Fruit fly (Drosophila melanogaster): ENCODE data around the gene jp.

jp gene

DNA sequence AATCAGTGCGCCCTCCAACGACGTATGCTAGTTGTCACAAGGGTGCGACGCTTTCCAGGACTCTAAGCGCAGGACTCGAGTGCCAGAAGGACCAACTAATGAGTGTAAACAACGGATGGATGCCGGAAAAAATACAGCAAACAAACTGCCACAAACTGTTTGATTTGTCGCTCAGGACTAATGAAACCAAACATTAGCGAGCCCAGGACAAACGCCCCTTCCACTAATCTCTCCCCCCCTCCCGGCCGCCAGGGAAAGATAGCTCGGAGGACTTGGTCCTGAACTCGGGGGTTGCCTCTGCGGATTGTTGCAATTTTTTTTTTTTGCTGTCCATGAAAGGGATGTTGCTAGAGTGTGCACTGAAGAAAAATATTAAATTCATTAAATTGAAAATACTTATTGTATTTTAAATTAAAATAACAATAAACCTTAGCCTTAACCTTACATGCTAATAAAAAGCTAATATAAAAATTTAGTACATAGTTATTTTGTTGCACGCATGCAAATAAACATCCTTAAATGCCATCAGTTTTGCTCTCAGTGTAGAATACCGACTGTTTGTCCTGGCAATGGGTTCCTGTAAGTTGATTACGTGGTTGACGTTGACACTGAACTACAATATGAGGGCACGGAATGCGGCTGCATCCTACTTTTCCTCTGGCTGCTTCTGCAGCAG, 28.2 kb upstream of the jp start (continued):
- no peak for TF ChIP-seq HmgD (GFP tag; optimal IDR thresholded peaks at IDR 0.05)
- no peak for TF ChIP-seq D19B (GFP tag; optimal IDR thresholded peaks at IDR 0.05)
- TF ChIP-seq peb (GFP tag; IDR thresholded peaks at IDR 0.05): peak; percentile 25; the same call in 1 of the 2 replicates
- TF ChIP-seq Myb (GFP tag; optimal IDR thresholded peaks at IDR 0.05): no peak
- TF ChIP-seq Dfd (GFP tag; optimal IDR thresholded peaks at IDR 0.05): no peak
- no peak for TF ChIP-seq exex (tag; optimal IDR thresholded peaks at IDR 0.05)
- TF ChIP-seq sqz (GFP tag; optimal IDR thresholded peaks at IDR 0.05): peak; percentile 91
- peak; percentile 67 for TF ChIP-seq gcm (GFP tag; optimal IDR thresholded peaks at IDR 0.05)
- no peak for TF ChIP-seq eyg (GFP tag; optimal IDR thresholded peaks at IDR 0.05)
- TF ChIP-seq Meics (GFP tag; optimal IDR thresholded peaks at IDR 0.05): no peak
- 0 out of 2 replicates have a peak, but pooled peaks have one; percentile 15 for TF ChIP-seq CG1024 (GFP tag; IDR thresholded peaks at IDR 0.05)
- no peak for TF ChIP-seq CG10366 (GFP tag; IDR thresholded peaks at IDR 0.05)
- TF ChIP-seq CG32532 (GFP tag; IDR thresholded peaks at IDR 0.05): no peak
- no peak for TF ChIP-seq CG11560 (tag; IDR thresholded peaks at IDR 0.05)
- no peak for TF ChIP-seq sr (GFP tag; IDR thresholded peaks at IDR 0.05)
- TF ChIP-seq Ets65A (GFP tag): no peak
- TF ChIP-seq emc (GFP tag; optimal IDR thresholded peaks at IDR 0.05): no peak
- peak; percentile 6 for TF ChIP-seq Nf-YB (GFP tag; optimal IDR thresholded peaks at IDR 0.05)
- TF ChIP-seq crol (GFP tag; IDR thresholded peaks at IDR 0.05): peak; percentile 83
- TF ChIP-seq crp (GFP tag; optimal IDR thresholded peaks at IDR 0.05): no peak
- TF ChIP-seq ranshi (GFP tag; IDR thresholded peaks at IDR 0.05): no peak; the same call in 1 of the 2 replicates
- no peak for TF ChIP-seq zfh2 (GFP tag; optimal IDR thresholded peaks at IDR 0.05)
- TF ChIP-seq lbe (GFP tag; optimal IDR thresholded peaks at IDR 0.05): no peak
- TF ChIP-seq trh (GFP tag; optimal IDR thresholded peaks at IDR 0.05): no peak
- TF ChIP-seq her (GFP tag; optimal IDR thresholded peaks at IDR 0.05): no peak
- TF ChIP-seq CG4707 (GFP tag; optimal IDR thresholded peaks at IDR 0.05): no peak
- TF ChIP-seq CG18599 (GFP tag; optimal IDR thresholded peaks at IDR 0.05): peak; percentile 29
- TF ChIP-seq knrl (GFP tag; IDR thresholded peaks at IDR 0.05; ENCODE audit: partially characterized antibody): no peak
- no peak for TF ChIP-seq CG17612 (GFP tag; IDR thresholded peaks at IDR 0.05)
- TF ChIP-seq fd96Cb (tag; optimal IDR thresholded peaks at IDR 0.05): peak; percentile 52
- TF ChIP-seq Ravus (GFP tag; IDR thresholded peaks at IDR 0.05): no peak
- TF ChIP-seq Six4 (GFP tag; optimal IDR thresholded peaks at IDR 0.05): peak; percentile 33
- no peak for TF ChIP-seq corto (GFP tag; optimal IDR thresholded peaks at IDR 0.05)
- TF ChIP-seq CG12155 (GFP tag; optimal IDR thresholded peaks at IDR 0.05): no peak
- no peak for TF ChIP-seq sna (GFP tag; IDR thresholded peaks at IDR 0.05; ENCODE audit: partially characterized antibody)
- TF ChIP-seq Spps (tag; optimal IDR thresholded peaks at IDR 0.05): peak; percentile 56
- TF ChIP-seq Usf (GFP tag; optimal IDR thresholded peaks at IDR 0.05): no peak
- TF ChIP-seq ap (GFP tag; IDR thresholded peaks at IDR 0.05): peak; percentile 45
- no peak for TF ChIP-seq Bgb (GFP tag; IDR thresholded peaks at IDR 0.05; ENCODE audit: partially characterized antibody)
- no peak for TF ChIP-seq Fer1 (GFP tag; optimal IDR thresholded peaks at IDR 0.05)
- no peak for TF ChIP-seq CG10462 (GFP tag; optimal IDR thresholded peaks at IDR 0.05)
- no peak for TF ChIP-seq Gug (GFP tag; IDR thresholded peaks at IDR 0.05)
- no peak for TF ChIP-seq CG9876 (GFP tag; optimal IDR thresholded peaks at IDR 0.05)
- no peak for TF ChIP-seq CTCF (GFP tag; optimal IDR thresholded peaks at IDR 0.05)
- peak; percentile 56 for TF ChIP-seq Ssrp (tag; optimal IDR thresholded peaks at IDR 0.05)
- TF ChIP-seq pan (optimal IDR thresholded peaks at IDR 0.05): no peak
- TF ChIP-seq pan (GFP tag; optimal IDR thresholded peaks at IDR 0.05 in 1 of 2, IDR thresholded peaks at IDR 0.05 in 1 of 2): peak in 1 of 2 experiments; percentile 55
- TF ChIP-seq sima (GFP tag; optimal IDR thresholded peaks at IDR 0.05): no peak
- no peak for TF ChIP-seq Camta (GFP tag; optimal IDR thresholded peaks at IDR 0.05)
- TF ChIP-seq sens-2 (GFP tag; IDR thresholded peaks at IDR 0.05): no peak
- no peak for TF ChIP-seq dm (GFP tag; optimal IDR thresholded peaks at IDR 0.05)
- TF ChIP-seq insv (GFP tag; optimal IDR thresholded peaks at IDR 0.05): no peak

Measured in whole organism, embryonic.